Worm (Caenorhabditis elegans) whole organism, midembryonic: Measurements from ENCODE around the gene srx-5.

ENCODE experiments used
- med-1 ChIP-seq: sonication (generic microtip); optimal IDR thresholded peaks from 2 replicates; lab custom pipeline; 2017; ENCODE audit warnings: missing genetic modification characterization, mild to moderate bottlenecking, missing compliant biosample characterization, antibody characterized with exemption, missing genetic modification reagents; ENCODE audit not compliant: insufficient read depth
- ref-1 ChIP-seq: fragments of 200-800 bp; sonication (Bioruptor generic); conservative IDR thresholded peaks from 2 replicates; pipeline ENCODE4 v1.3.6; 2022; ENCODE audit warnings: missing genetic modification reagents, missing genetic modification characterization, missing compliant biosample characterization
- ztf-29 ChIP-seq: fragments of 200-800 bp; sonication (Bioruptor generic); IDR thresholded peaks from 2 replicates; pipeline ENCODE4 v1.3.6; 2022; ENCODE audit warnings: missing genetic modification reagents, missing genetic modification characterization, missing compliant biosample characterization

DNA sequence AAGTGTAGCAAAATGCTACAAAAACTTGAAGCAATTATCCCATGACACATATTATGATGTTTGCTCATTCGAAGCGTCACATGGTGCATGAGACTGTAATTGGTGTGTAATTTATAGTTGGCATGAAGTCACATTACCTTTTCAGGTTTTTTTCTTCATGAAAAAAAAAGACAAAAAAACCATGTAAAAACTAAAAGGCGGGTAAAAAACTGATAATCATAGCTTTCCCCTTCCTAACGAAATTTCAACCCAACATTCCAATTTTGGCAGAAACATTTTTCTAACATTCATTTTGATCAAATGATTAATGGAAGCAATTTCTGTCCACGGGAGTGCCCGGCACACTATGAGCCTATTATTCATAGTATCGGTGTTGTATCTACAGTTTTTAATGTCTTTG lies 48.2 kb downstream of the srx-5 start, which contains the start of gene sri-4:
- TF ChIP-seq ref-1 (GFP tag; lab: Robert Waterston, UW), result no peak
- no peak for TF ChIP-seq med-1
- no peak for TF ChIP-seq ztf-29 (GFP tag; lab: Robert Waterston, UW)
